Fruit fly (Drosophila melanogaster) whole organism, embryonic: ENCODE data around the gene Atg13.

ENCODE experiments used
- B-H2 ChIP-seq: fragments of 200-800 bp; sonication (Bioruptor generic); optimal IDR thresholded peaks from 2 replicates; lab custom pipeline; 2018; ENCODE audit warnings: missing biosample characterization, mild to moderate bottlenecking, missing genetic modification characterization
- Bdp1 ChIP-seq: fragments of 200-800 bp; sonication (Bioruptor generic); optimal IDR thresholded peaks from 3 replicates; lab custom pipeline; 2016; ENCODE audit warnings: missing biosample characterization, missing genetic modification characterization
- CG11504 ChIP-seq: fragments of 200-800 bp; sonication (Bioruptor generic); optimal IDR thresholded peaks from 3 replicates; lab custom pipeline; 2019; ENCODE audit warnings: missing biosample characterization, mild to moderate bottlenecking, missing genetic modification characterization, moderate library complexity
- CG11723 ChIP-seq: fragments of 200-800 bp; sonication (Bioruptor generic); optimal IDR thresholded peaks from 2 replicates; lab custom pipeline; 2017; ENCODE audit warnings: missing biosample characterization, mild to moderate bottlenecking, missing genetic modification characterization
- CG13775 ChIP-seq: fragments of 200-800 bp; sonication (Bioruptor generic); optimal IDR thresholded peaks from 3 replicates; lab custom pipeline; 2017; ENCODE audit warnings: missing biosample characterization, mild to moderate bottlenecking, missing genetic modification characterization
- CG15514 ChIP-seq: fragments of 200-800 bp; sonication (Bioruptor generic); optimal IDR thresholded peaks from 3 replicates; lab custom pipeline; 2017; ENCODE audit warnings: missing biosample characterization, missing genetic modification characterization, mild to moderate bottlenecking, moderate library complexity, missing genetic modification reagents
- CG1647 ChIP-seq: fragments of 200-800 bp; sonication (Bioruptor generic); optimal IDR thresholded peaks from 3 replicates; lab custom pipeline; 2016; ENCODE audit warnings: missing biosample characterization, missing genetic modification characterization
- CG1792 ChIP-seq: fragments of 200-800 bp; sonication (Bioruptor generic); optimal IDR thresholded peaks from 2 replicates; lab custom pipeline; 2016; ENCODE audit warnings: missing biosample characterization, missing genetic modification characterization
- CG1832 ChIP-seq: fragments of 200-800 bp; sonication (Bioruptor generic); optimal IDR thresholded peaks from 2 replicates; lab custom pipeline; 2017; ENCODE audit warnings: missing biosample characterization, mild to moderate bottlenecking, missing genetic modification characterization, inconsistent platforms
- CG2129 ChIP-seq: fragments of 200-800 bp; sonication (Bioruptor generic); IDR thresholded peaks from 2 replicates; pipeline ENCODE4 v1.3.6; 2022; ENCODE audit warnings: missing biosample characterization, missing genetic modification characterization; ENCODE audit not compliant: partially characterized antibody
- CG30431 ChIP-seq: fragments of 200-800 bp; sonication (Bioruptor generic); optimal IDR thresholded peaks from 2 replicates; lab custom pipeline; 2017; ENCODE audit warnings: missing biosample characterization, missing genetic modification characterization
- CG31441 ChIP-seq: fragments of 200-800 bp; sonication (Bioruptor generic); IDR thresholded peaks from 2 replicates; pipeline ENCODE4 v1.3.6; 2022; ENCODE audit warnings: missing biosample characterization, missing genetic modification characterization
- CG3163 ChIP-seq: fragments of 200-800 bp; sonication (Bioruptor generic); optimal IDR thresholded peaks from 3 replicates; lab custom pipeline; 2016; ENCODE audit warnings: missing biosample characterization, missing genetic modification characterization
- CG32767 ChIP-seq: fragments of 200-800 bp; sonication (Bioruptor generic); IDR thresholded peaks from 2 replicates; pipeline ENCODE4 v1.3.6; 2022; ENCODE audit warnings: missing biosample characterization, missing genetic modification characterization
- CG3838 ChIP-seq: fragments of 200-800 bp; sonication (Bioruptor generic); optimal IDR thresholded peaks from 3 replicates; lab custom pipeline; 2016; ENCODE audit warnings: missing biosample characterization, missing genetic modification characterization
- CG4730 ChIP-seq: fragments of 200-800 bp; sonication (Bioruptor generic); IDR thresholded peaks from 2 replicates; pipeline ENCODE4 v1.3.6; 2022; ENCODE audit warnings: missing biosample characterization, missing genetic modification characterization
- CG4854 ChIP-seq: fragments of 200-800 bp; sonication (Bioruptor generic); optimal IDR thresholded peaks from 2 replicates; lab custom pipeline; 2016; ENCODE audit warnings: missing biosample characterization, missing genetic modification characterization, inconsistent platforms
- CG5245 ChIP-seq: fragments of 200-800 bp; sonication (Bioruptor generic); optimal IDR thresholded peaks from 3 replicates; lab custom pipeline; 2016; ENCODE audit warnings: missing biosample characterization, missing genetic modification characterization
- CG5953 ChIP-seq: fragments of 200-800 bp; sonication (Bioruptor generic); IDR thresholded peaks from 2 replicates; pipeline ENCODE4 v1.3.6; 2022; ENCODE audit warnings: missing biosample characterization, missing genetic modification characterization
- CG6175 ChIP-seq: fragments of 200-800 bp; sonication (Bioruptor generic); IDR thresholded peaks from 3 replicates; pipeline ENCODE4 v1.3.6; 2022; ENCODE audit warnings: missing biosample characterization, missing genetic modification characterization
- CG8281 ChIP-seq: fragments of 200-800 bp; sonication (Bioruptor generic); optimal IDR thresholded peaks from 2 replicates; lab custom pipeline; 2018; ENCODE audit warnings: missing biosample characterization, mild to moderate bottlenecking, missing genetic modification characterization, moderate library complexity
- CG8944 ChIP-seq: fragments of 200-800 bp; sonication (Bioruptor generic); optimal IDR thresholded peaks from 3 replicates; lab custom pipeline; 2016; ENCODE audit warnings: missing biosample characterization, missing genetic modification characterization
- CG9609 ChIP-seq: fragments of 200-800 bp; sonication (Bioruptor generic); optimal IDR thresholded peaks from 3 replicates; lab custom pipeline; 2016; ENCODE audit warnings: missing biosample characterization, missing genetic modification characterization
- CHES-1-like ChIP-seq: fragments of 200-800 bp; sonication (Bioruptor generic); optimal IDR thresholded peaks from 2 replicates; lab custom pipeline; 2016; ENCODE audit warnings: missing biosample characterization, missing genetic modification characterization
- Dek ChIP-seq: fragments of 200-800 bp; sonication (Bioruptor generic); optimal IDR thresholded peaks from 3 replicates; lab custom pipeline; 2019; ENCODE audit warnings: missing biosample characterization, mild to moderate bottlenecking, missing genetic modification characterization, moderate library complexity
- Drgx ChIP-seq: fragments of 200-800 bp; sonication (Bioruptor generic); IDR thresholded peaks from 2 replicates; pipeline ENCODE4 v1.3.6; 2022; ENCODE audit warnings: missing biosample characterization, missing genetic modification characterization
- Mrtf ChIP-seq: fragments of 200-800 bp; sonication (Bioruptor generic); IDR thresholded peaks from 3 replicates; pipeline ENCODE4 v1.3.6; 2022; ENCODE audit warnings: missing biosample characterization, missing genetic modification characterization
- Opbp ChIP-seq: fragments of 200-800 bp; sonication (Bioruptor generic); IDR thresholded peaks from 3 replicates; pipeline ENCODE4 v1.3.6; 2022; ENCODE audit warnings: missing biosample characterization, missing genetic modification characterization; ENCODE audit not compliant: partially characterized antibody
- Poxn ChIP-seq: fragments of 200-800 bp; sonication (Bioruptor generic); IDR thresholded peaks from 2 replicates; pipeline ENCODE4 v1.3.6; 2022; ENCODE audit warnings: missing biosample characterization, missing genetic modification characterization
- Side ChIP-seq: fragments of 200-800 bp; sonication (Bioruptor generic); optimal IDR thresholded peaks from 2 replicates; lab custom pipeline; 2016; ENCODE audit warnings: missing biosample characterization, missing genetic modification characterization
- Ssrp ChIP-seq: fragments of 200-800 bp; sonication (Bioruptor generic); optimal IDR thresholded peaks from 2 replicates; lab custom pipeline; 2018; ENCODE audit warnings: missing biosample characterization, mild to moderate bottlenecking, missing genetic modification characterization, moderate library complexity
- Xbp1 ChIP-seq: fragments of 200-800 bp; sonication (Bioruptor generic); optimal IDR thresholded peaks from 3 replicates; lab custom pipeline; 2016; ENCODE audit warnings: missing biosample characterization, mild to moderate bottlenecking, missing genetic modification characterization
- YL-1 ChIP-seq: fragments of 200-800 bp; sonication (Bioruptor generic); optimal IDR thresholded peaks from 3 replicates; lab custom pipeline; 2017; ENCODE audit warnings: missing biosample characterization, mild to moderate bottlenecking, missing genetic modification characterization
- amos ChIP-seq: fragments of 200-800 bp; sonication (Bioruptor generic); IDR thresholded peaks from 2 replicates; pipeline ENCODE4 v1.3.6; 2022; ENCODE audit warnings: missing biosample characterization, missing genetic modification characterization; ENCODE audit not compliant: partially characterized antibody
- btn ChIP-seq: fragments of 200-800 bp; sonication (Bioruptor generic); optimal IDR thresholded peaks from 2 replicates; lab custom pipeline; 2016; ENCODE audit warnings: missing biosample characterization, missing genetic modification characterization
- cg ChIP-seq: fragments of 200-800 bp; sonication (Bioruptor generic); optimal IDR thresholded peaks from 3 replicates; lab custom pipeline; 2019; ENCODE audit warnings: missing biosample characterization, mild to moderate bottlenecking, missing genetic modification characterization, moderate library complexity
- crol ChIP-seq: fragments of 200-800 bp; sonication (Bioruptor generic); IDR thresholded peaks from 2 replicates; pipeline ENCODE4 v1.3.6; 2022; ENCODE audit warnings: missing biosample characterization, missing genetic modification characterization
- dati ChIP-seq: fragments of 200-800 bp; sonication (Bioruptor generic); IDR thresholded peaks from 2 replicates; pipeline ENCODE4 v1.3.6; 2022; ENCODE audit warnings: missing biosample characterization, missing genetic modification characterization
- dysf ChIP-seq: fragments of 200-800 bp; sonication (Bioruptor generic); IDR thresholded peaks from 3 replicates; pipeline ENCODE4 v1.3.6; 2022; ENCODE audit warnings: missing biosample characterization, missing genetic modification characterization
- her ChIP-seq: fragments of 200-800 bp; sonication (Bioruptor generic); optimal IDR thresholded peaks from 2 replicates; lab custom pipeline; 2016; ENCODE audit warnings: missing biosample characterization, missing genetic modification characterization
- inv ChIP-seq: fragments of 200-800 bp; sonication (Bioruptor generic); IDR thresholded peaks from 2 replicates; pipeline ENCODE4 v1.3.6; 2022; ENCODE audit warnings: missing biosample characterization, missing genetic modification characterization; ENCODE audit not compliant: partially characterized antibody
- mam ChIP-seq: fragments of 200-800 bp; sonication (Bioruptor generic); optimal IDR thresholded peaks from 3 replicates; lab custom pipeline; 2016; ENCODE audit warnings: missing biosample characterization, missing genetic modification characterization
- otp ChIP-seq: fragments of 200-800 bp; sonication (Bioruptor generic); IDR thresholded peaks from 3 replicates; pipeline ENCODE4, ENCODE4 v1.3.6; 2022; ENCODE audit warnings: missing biosample characterization, missing genetic modification characterization
- sc ChIP-seq, 3 experiments: fragments of >200 bp in 2 of 3; fragments of 200-800 bp in 1 of 3; sonication (Bioruptor generic) in 1 of 3; optimal IDR thresholded peaks; 2 replicates in 2 of 3; 3 replicates in 1 of 3; lab custom pipeline; 2017; ENCODE audit warnings: mild to moderate bottlenecking in 1 of 3, missing biosample characterization in 1 of 3, missing genetic modification characterization in 1 of 3, missing genetic modification reagents in 1 of 3
- sd ChIP-seq: fragments of 200-800 bp; sonication (Bioruptor generic); optimal IDR thresholded peaks from 3 replicates; lab custom pipeline; 2018; ENCODE audit warnings: missing biosample characterization, mild to moderate bottlenecking, missing genetic modification characterization, moderate library complexity
- shn ChIP-seq: fragments of 200-800 bp; sonication (Bioruptor generic); optimal IDR thresholded peaks from 3 replicates; lab custom pipeline; 2016; ENCODE audit warnings: missing biosample characterization, missing genetic modification characterization
- slbo ChIP-seq: fragments of 200-800 bp; sonication (Bioruptor generic); IDR thresholded peaks from 2 replicates; pipeline ENCODE4 v1.3.6; 2022; ENCODE audit warnings: missing biosample characterization, missing genetic modification characterization
- ssp ChIP-seq: fragments of 200-800 bp; sonication (Bioruptor generic); IDR thresholded peaks from 2 replicates; pipeline ENCODE4 v1.3.6; 2022; ENCODE audit warnings: missing biosample characterization, missing genetic modification characterization
- stc ChIP-seq: fragments of 200-800 bp; sonication (Bioruptor generic); IDR thresholded peaks from 2 replicates; pipeline ENCODE4 v1.3.6; 2022; ENCODE audit warnings: missing biosample characterization, missing genetic modification characterization
- vnd ChIP-seq: fragments of 200-800 bp; sonication (Bioruptor generic); IDR thresholded peaks from 3 replicates; pipeline ENCODE4 v1.3.6; 2022; ENCODE audit warnings: missing biosample characterization, missing genetic modification characterization; ENCODE audit not compliant: partially characterized antibody

Gene Atg13

dm6 chr3R:8316344-8317105 is 33.1 kb upstream of the Atg13 start, which contains the start of gene Coq2 (continued):
- TF ChIP-seq shn (GFP tag; lab: Kevin White, UChicago) (no peak), Side (GFP tag; lab: Kevin White, UChicago) (no peak), CG3163 (GFP tag; lab: Kevin White, UChicago) (no peak), cg (GFP tag; lab: Kevin White, UChicago) (no peak), CG4730 (GFP tag; lab: Robert Waterston, UW) (no peak), CG13775 (GFP tag; lab: Kevin White, UChicago) (no peak), vnd (GFP tag; lab: Robert Waterston, UW) (no peak), CG2129 (GFP tag; lab: Robert Waterston, UW) (no peak), Bdp1 (GFP tag; lab: Kevin White, UChicago) (no peak), CG15514 (GFP tag; lab: Kevin White, UChicago) (peak; percentile 60), CG5245 (GFP tag; lab: Kevin White, UChicago) (no peak), CG30431 (no peak), Opbp (GFP tag; lab: Robert Waterston, UW) (no peak), her (GFP tag; lab: Kevin White, UChicago) (no peak), YL-1 (GFP tag; lab: Kevin White, UChicago) (no peak), CG1647 (GFP tag; lab: Kevin White, UChicago) (no peak), Poxn (GFP tag; lab: Robert Waterston, UW) (no peak), crol (no peak), CG31441 (GFP tag; lab: Robert Waterston, UW) (no peak), CG11723 (GFP tag; lab: Kevin White, UChicago) (no peak), sd (tag; lab: Kevin White, UChicago) (peak; percentile 92), Mrtf (GFP tag; lab: Robert Waterston, UW) (no peak), Drgx (GFP tag; lab: Robert Waterston, UW) (no peak), ssp (GFP tag; lab: Robert Waterston, UW) (no peak), CG1792 (no peak), CG11504 (tag; lab: Kevin White, UChicago) (no peak), CG6175 (GFP tag; lab: Robert Waterston, UW) (no peak), CG32767 (no peak), CG8281 (tag; lab: Kevin White, UChicago) (no peak), Dek (tag; lab: Kevin White, UChicago) (no peak), CG5953 (GFP tag; lab: Robert Waterston, UW) (no peak), amos (GFP tag; lab: Robert Waterston, UW) (no peak), dati (GFP tag; lab: Robert Waterston, UW) (no peak), mam (GFP tag; lab: Kevin White, UChicago) (no peak), dysf (GFP tag; lab: Robert Waterston, UW) (no peak), CHES-1-like (GFP tag; lab: Kevin White, UChicago) (no peak), Ssrp (no peak), CG3838 (GFP tag; lab: Kevin White, UChicago) (no peak), Xbp1 (GFP tag; lab: Kevin White, UChicago) (peak; percentile 2), CG9609 (no peak), inv (no peak), CG1832 (no peak), otp (GFP tag; lab: Robert Waterston, UW) (no peak), slbo (GFP tag; lab: Robert Waterston, UW) (peak; percentile 25; the same call in 1 of the 2 replicates), B-H2 (GFP tag; lab: Kevin White, UChicago) (no peak), CG8944 (GFP tag; lab: Kevin White, UChicago) (no peak), CG4854 (GFP tag; lab: Kevin White, UChicago) (no peak), btn (GFP tag; lab: Kevin White, UChicago) (no peak), sc (optimal IDR thresholded peaks at IDR 0.05; lab: Kevin White, UChicago) (no peak), sc (GFP tag; optimal IDR thresholded peaks at IDR 0.05; lab: Kevin White, UChicago) (no peak), stc (GFP tag; lab: Robert Waterston, UW) (no peak)
